Worm (Caenorhabditis elegans): ENCODE results near the gene F25G6.8.

- TF ChIP-seq hlh-6 (tag; optimal IDR thresholded peaks at IDR 0.05) = no peak
- no peak for TF ChIP-seq pha-4 (tag; optimal IDR thresholded peaks at IDR 0.05)
- TF ChIP-seq odd-2 (tag; optimal IDR thresholded peaks at IDR 0.05) = no peak
- TF ChIP-seq ama-1 (optimal IDR thresholded peaks at IDR 0.05) = no peak
- TF ChIP-seq nhr-11 (tag; optimal IDR thresholded peaks at IDR 0.05) = no peak
- no peak for TF ChIP-seq ceh-2 (tag; optimal IDR thresholded peaks at IDR 0.05)
- TF ChIP-seq elt-4 (tag; optimal IDR thresholded peaks at IDR 0.05) = no peak
- no peak for TF ChIP-seq hlh-30 (tag; optimal IDR thresholded peaks at IDR 0.05; ENCODE audit: insufficient read depth)
- no peak for TF ChIP-seq Y22D7AL.16 (tag; optimal IDR thresholded peaks at IDR 0.05)
- TF ChIP-seq unc-55 (GFP tag; optimal IDR thresholded peaks at IDR 0.05) = no peak
- no peak for TF ChIP-seq pqm-1 (tag; optimal IDR thresholded peaks at IDR 0.05)
- TF ChIP-seq ref-2 (tag; optimal IDR thresholded peaks at IDR 0.05) = no peak
- no peak for TF ChIP-seq zip-5 (tag; optimal IDR thresholded peaks at IDR 0.05)
Measured at ce11 chrV:8610633-8611404, 45.8 kb upstream of the F25G6.8 start, which contains the start of gene fip-4.
